Worm (Caenorhabditis elegans) whole organism, early embryonic: ENCODE measurements around the gene T09E8.4.

Experiments
- F13C5.2 ChIP-seq: sonication (generic microtip); optimal IDR thresholded peaks from 2 replicates; lab custom pipeline; 2017; ENCODE audit warnings: mild to moderate bottlenecking, missing genetic modification characterization, inconsistent platforms, missing compliant biosample characterization
- aly-1 ChIP-seq: sonication (generic microtip); optimal IDR thresholded peaks from 2 replicates; lab custom pipeline; 2016; ENCODE audit warnings: missing genetic modification characterization, missing compliant biosample characterization
- ama-1 ChIP-seq: fragments of 150-350 bp; optimal IDR thresholded peaks from 2 replicates; lab custom pipeline; 2014
- ceh-13 ChIP-seq: fragments of 200-800 bp; sonication (Bioruptor generic); optimal IDR thresholded peaks from 2 replicates; lab custom pipeline; 2018; ENCODE audit warnings: mild to moderate bottlenecking, missing genetic modification characterization, missing compliant biosample characterization
- ceh-36 ChIP-seq: sonication (generic microtip); optimal IDR thresholded peaks from 2 replicates; lab custom pipeline; 2016; ENCODE audit warnings: missing genetic modification characterization, inconsistent platforms, missing compliant biosample characterization
- flt-1 ChIP-seq: fragments of 200-800 bp; sonication (Bioruptor generic); IDR thresholded peaks from 2 replicates; pipeline ENCODE4 v1.3.6; 2022; ENCODE audit warnings: missing genetic modification characterization, missing compliant biosample characterization
- hmbx-1 ChIP-seq: sonication (generic microtip); optimal IDR thresholded peaks from 2 replicates; lab custom pipeline; 2016; ENCODE audit warnings: mild to moderate bottlenecking, missing genetic modification characterization, missing compliant biosample characterization
- hmg-4 ChIP-seq: fragments of 200-800 bp; sonication (Bioruptor generic); optimal IDR thresholded peaks from 2 replicates; lab custom pipeline; 2018; ENCODE audit warnings: mild to moderate bottlenecking, missing genetic modification characterization, missing compliant biosample characterization
- hnd-1 ChIP-seq: sonication (generic microtip); optimal IDR thresholded peaks from 2 replicates; lab custom pipeline; 2016; ENCODE audit warnings: missing genetic modification characterization, missing compliant biosample characterization
- pes-1 ChIP-seq: fragments of 200-800 bp; sonication (Bioruptor generic); IDR thresholded peaks from 2 replicates; pipeline ENCODE4 v1.3.6; 2022; ENCODE audit warnings: missing genetic modification reagents, missing genetic modification characterization, missing compliant biosample characterization

ce11 chrV:13138681-13139080, 45.4 kb downstream of the T09E8.4 start, which contains the start of gene dhc-3:
- TF ChIP-seq ama-1 (lab: Kevin White, UChicago) = no peak
- no peak for TF ChIP-seq flt-1
- no peak for TF ChIP-seq hmg-4 (GFP tag; lab: Kevin White, UChicago)
- no peak for TF ChIP-seq hnd-1 (tag; lab: Kevin White, UChicago)
- TF ChIP-seq aly-1 (tag; lab: Kevin White, UChicago) = no peak
- no peak for TF ChIP-seq hmbx-1
- TF ChIP-seq ceh-13 (GFP tag; lab: Kevin White, UChicago) = no peak
- no peak for TF ChIP-seq F13C5.2
- no peak for TF ChIP-seq pes-1 (GFP tag; lab: Robert Waterston, UW)
- no peak for TF ChIP-seq ceh-36
